Fruit fly (Drosophila melanogaster) whole organism, wandering third instar larva: ENCODE results near the gene Ahcy.
A peak's percentile ranks its signal among the peaks of the same experiment; 100 is the strongest.

Experiments used
- Abd-B ChIP-seq: fragments of >200 bp; optimal IDR thresholded peaks from 2 replicates; lab custom pipeline; 2017; ENCODE audit warnings: missing biosample characterization, missing genetic modification characterization
- CG32264 ChIP-seq: fragments of 200-800 bp; sonication (Bioruptor generic); optimal IDR thresholded peaks from 2 replicates; lab custom pipeline; 2016; ENCODE audit warnings: missing biosample characterization, missing genetic modification characterization
- CG9705 ChIP-seq: fragments of 200-800 bp; sonication (Bioruptor generic); optimal IDR thresholded peaks from 2 replicates; lab custom pipeline; 2018; ENCODE audit warnings: missing biosample characterization, mild to moderate bottlenecking, missing genetic modification characterization
- CrebA ChIP-seq: fragments of 200-800 bp; sonication (Bioruptor generic); optimal IDR thresholded peaks from 2 replicates; lab custom pipeline; 2016; ENCODE audit warnings: missing biosample characterization, mild to moderate bottlenecking, missing genetic modification characterization, borderline replicate concordance
- Dfd ChIP-seq: fragments of >200 bp; optimal IDR thresholded peaks from 2 replicates; lab custom pipeline; 2017; ENCODE audit warnings: missing biosample characterization, missing genetic modification characterization
- Dif ChIP-seq: fragments of 200-275, 200-300 bp; sonication (Bioruptor generic); optimal IDR thresholded peaks from 2 replicates; lab custom pipeline; 2018; ENCODE audit warnings: missing biosample characterization, missing genetic modification characterization; ENCODE audit not compliant: partially characterized antibody
- GATAd ChIP-seq: sonication (Bioruptor generic); optimal IDR thresholded peaks from 2 replicates; lab custom pipeline; 2016; ENCODE audit warnings: missing biosample characterization, missing genetic modification characterization
- HLH106 ChIP-seq: fragments of 200-800 bp; optimal IDR thresholded peaks from 3 replicates; lab custom pipeline; 2019; ENCODE audit warnings: missing biosample characterization, mild to moderate bottlenecking, missing genetic modification characterization, moderate library complexity
- Hnf4 ChIP-seq: fragments of 200-800 bp; sonication (Bioruptor generic); optimal IDR thresholded peaks from 2 replicates; lab custom pipeline; 2016; ENCODE audit warnings: missing biosample characterization, mild to moderate bottlenecking, missing genetic modification characterization
- Hr78 ChIP-seq: fragments of >200 bp; optimal IDR thresholded peaks from 2 replicates; lab custom pipeline; 2017; ENCODE audit warnings: missing biosample characterization, missing genetic modification characterization
- Hr83 ChIP-seq: fragments of 200-300 bp; sonication (Bioruptor generic); optimal IDR thresholded peaks from 2 replicates; lab custom pipeline; 2016; ENCODE audit warnings: missing biosample characterization, mild to moderate bottlenecking, missing genetic modification characterization, moderate library complexity; ENCODE audit not compliant: poor library complexity, severe bottlenecking
- Jra ChIP-seq: sonication (Bioruptor generic); optimal IDR thresholded peaks from 2 replicates; lab custom pipeline; 2016; ENCODE audit warnings: missing biosample characterization, missing genetic modification characterization
- Mio ChIP-seq: sonication (Bioruptor generic); optimal IDR thresholded peaks from 2 replicates; lab custom pipeline; 2016; ENCODE audit warnings: missing biosample characterization, missing genetic modification characterization
- Myc ChIP-seq: fragments of >200 bp; optimal IDR thresholded peaks from 2 replicates; lab custom pipeline; 2017
- N ChIP-seq: fragments of >200 bp; optimal IDR thresholded peaks from 2 replicates; lab custom pipeline; 2018; ENCODE audit warnings: missing biosample characterization, missing external identifiers, missing genetic modification characterization
- OdsH ChIP-seq: fragments of 200-800 bp; sonication (Bioruptor generic); optimal IDR thresholded peaks from 2 replicates; lab custom pipeline; 2016; ENCODE audit warnings: missing biosample characterization, mild to moderate bottlenecking, missing genetic modification characterization
- Rel ChIP-seq, 2 experiments: fragments of 200-800 bp; sonication (Bioruptor generic) in 1 of 2; optimal IDR thresholded peaks; 2 replicates in 1 of 2; 3 replicates in 1 of 2; lab custom pipeline; 2016 to 2019; ENCODE audit warnings: mild to moderate bottlenecking in 2 of 2, missing biosample characterization in 2 of 2, missing genetic modification characterization in 2 of 2, moderate library complexity in 1 of 2
- Sp1 ChIP-seq: fragments of 200-800 bp; sonication (Bioruptor generic); optimal IDR thresholded peaks from 3 replicates; lab custom pipeline; 2019; ENCODE audit warnings: missing biosample characterization, mild to moderate bottlenecking, missing genetic modification characterization, moderate library complexity
- Vsx2 ChIP-seq: fragments of 200-300, 225-300 bp; sonication (Bioruptor generic); optimal IDR thresholded peaks from 2 replicates; lab custom pipeline; 2018; ENCODE audit warnings: missing biosample characterization, missing genetic modification characterization; ENCODE audit not compliant: partially characterized antibody
- br ChIP-seq: fragments of 200-800 bp; sonication (Bioruptor generic); optimal IDR thresholded peaks from 2 replicates; lab custom pipeline; 2016; ENCODE audit warnings: missing biosample characterization, missing genetic modification characterization
- brk ChIP-seq: fragments of 200-800 bp; sonication (Bioruptor generic); optimal IDR thresholded peaks from 2 replicates; lab custom pipeline; 2016; ENCODE audit warnings: missing biosample characterization, mild to moderate bottlenecking, missing genetic modification characterization
- dl ChIP-seq, 2 experiments: fragments of 175-275, 200-275 bp in 1 of 2; fragments of 200-275 bp in 1 of 2; sonication (Bioruptor generic); optimal IDR thresholded peaks; lab custom pipeline; 2018; ENCODE audit warnings: mild to moderate bottlenecking in 2 of 2, missing biosample characterization in 2 of 2, missing genetic modification characterization in 2 of 2, moderate library complexity in 2 of 2; ENCODE audit not compliant: partially characterized antibody in 2 of 2, insufficient read depth in 1 of 2
- dmrt93B ChIP-seq: fragments of 200-800 bp; sonication (Bioruptor generic); optimal IDR thresholded peaks from 2 replicates; lab custom pipeline; 2018; ENCODE audit warnings: missing biosample characterization, mild to moderate bottlenecking, missing genetic modification characterization
- dsf ChIP-seq: sonication (Bioruptor generic); optimal IDR thresholded peaks from 2 replicates; lab custom pipeline; 2016; ENCODE audit warnings: missing biosample characterization, missing genetic modification characterization, borderline replicate concordance
- ey ChIP-seq: fragments of 200-800 bp; sonication (Bioruptor generic); optimal IDR thresholded peaks from 2 replicates; lab custom pipeline; 2016; ENCODE audit warnings: missing biosample characterization, missing genetic modification characterization
- foxo ChIP-seq, 2 experiments: fragments of 200-800 bp; sonication (Bioruptor generic); optimal IDR thresholded peaks; 2 replicates in 1 of 2; 3 replicates in 1 of 2; lab custom pipeline; 2016 to 2017; ENCODE audit warnings: missing biosample characterization in 2 of 2, missing genetic modification characterization in 2 of 2
- fru ChIP-seq: fragments of 200-800 bp; sonication (Bioruptor generic); optimal IDR thresholded peaks from 3 replicates; lab custom pipeline; 2016; ENCODE audit warnings: missing biosample characterization, mild to moderate bottlenecking, missing genetic modification characterization
- h ChIP-seq: fragments of 200-800 bp; sonication (Bioruptor generic); optimal IDR thresholded peaks from 3 replicates; lab custom pipeline; 2016; ENCODE audit warnings: missing biosample characterization, mild to moderate bottlenecking, missing genetic modification characterization
- jim ChIP-seq: fragments of 175-275, 200-325 bp; sonication (Bioruptor generic); optimal IDR thresholded peaks from 2 replicates; lab custom pipeline; 2016; ENCODE audit warnings: missing biosample characterization, mild to moderate bottlenecking, missing genetic modification characterization
- lola ChIP-seq: fragments of >200 bp; optimal IDR thresholded peaks from 2 replicates; lab custom pipeline; 2017; ENCODE audit warnings: missing biosample characterization, missing genetic modification characterization
- pan ChIP-seq: fragments of >200 bp; optimal IDR thresholded peaks from 2 replicates; lab custom pipeline; 2017
- psq ChIP-seq: fragments of 200-800 bp; sonication (Bioruptor generic); optimal IDR thresholded peaks from 3 replicates; lab custom pipeline; 2017; ENCODE audit warnings: missing biosample characterization, mild to moderate bottlenecking, missing genetic modification characterization, moderate library complexity
- rgr ChIP-seq: fragments of 200-800 bp; sonication (Bioruptor generic); optimal IDR thresholded peaks from 3 replicates; lab custom pipeline; 2016; ENCODE audit warnings: missing biosample characterization, mild to moderate bottlenecking, missing genetic modification characterization
- sage ChIP-seq: fragments of 200-800 bp; sonication (Bioruptor generic); optimal IDR thresholded peaks from 2 replicates; lab custom pipeline; 2016; ENCODE audit warnings: missing biosample characterization, mild to moderate bottlenecking, missing genetic modification characterization
- sv ChIP-seq: fragments of 200-800 bp; sonication (Bioruptor generic); optimal IDR thresholded peaks from 3 replicates; lab custom pipeline; 2016; ENCODE audit warnings: missing biosample characterization, missing genetic modification characterization
- tai ChIP-seq: sonication (Bioruptor generic); optimal IDR thresholded peaks from 2 replicates; lab custom pipeline; 2016; ENCODE audit warnings: missing biosample characterization, missing genetic modification characterization
- usp ChIP-seq: fragments of >200 bp; optimal IDR thresholded peaks from 2 replicates; lab custom pipeline; 2017; ENCODE audit warnings: missing biosample characterization, missing genetic modification characterization
- woc ChIP-seq: sonication (Bioruptor generic); optimal IDR thresholded peaks from 2 replicates; lab custom pipeline; 2016; ENCODE audit warnings: missing biosample characterization, mild to moderate bottlenecking, missing genetic modification characterization

The Ahcy gene

DNA sequence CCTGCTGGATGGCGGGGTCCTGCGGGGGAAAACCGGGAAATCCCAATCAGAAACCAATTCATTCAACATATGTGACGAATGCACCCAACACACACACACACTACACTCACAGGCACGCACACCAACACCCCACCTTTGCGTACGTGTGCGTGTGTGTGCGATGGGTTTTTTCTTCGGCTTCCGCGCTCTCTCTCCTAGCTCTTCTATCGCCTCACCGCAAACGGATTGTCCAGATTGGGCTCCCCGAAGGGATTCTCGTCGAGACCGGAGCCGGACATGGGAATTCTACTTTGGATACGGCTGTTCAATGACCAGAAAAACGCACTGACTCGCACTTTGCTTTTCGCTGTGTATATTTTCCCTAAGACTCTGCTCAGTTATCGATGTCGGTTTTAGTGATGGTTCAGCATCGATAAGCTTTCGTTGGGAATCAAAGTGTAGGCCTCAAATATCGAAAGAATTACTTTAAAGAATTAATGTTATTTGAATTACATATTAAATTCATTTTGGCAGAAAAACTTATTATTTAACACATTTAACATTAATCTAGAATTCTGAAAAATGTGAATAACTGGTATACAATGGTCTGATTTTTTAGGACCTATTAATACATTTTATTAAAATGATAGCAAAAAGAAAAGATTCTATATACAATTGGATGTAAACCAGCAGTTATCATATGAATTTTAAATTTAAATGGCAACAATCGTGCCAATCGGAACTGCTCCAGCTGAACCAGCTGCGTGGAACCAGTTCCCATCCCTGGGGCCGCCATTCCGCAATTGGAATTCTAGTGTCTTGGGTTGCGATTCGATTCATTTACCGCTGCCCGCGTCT is at the start of gene Ahcy, which contains the start of gene Scamp:
Ahcy (plus strand) TSS at position 772 of the 837 bp plus-strand sequence.
Scamp (minus strand) TSS at position 394 of the 837 bp plus-strand sequence.
- TF ChIP-seq Sp1 (GFP tag; lab: Kevin White, UChicago) (peak; percentile 8), dmrt93B (GFP tag; lab: Kevin White, UChicago) (no peak), N (no peak), dsf (GFP tag; lab: Kevin White, UChicago) (no peak), rgr (GFP tag; lab: Kevin White, UChicago) (peak; percentile 17), HLH106 (tag; lab: Kevin White, UChicago) (no peak), Abd-B (GFP tag; lab: Kevin White, UChicago) (no peak), woc (peak; percentile 58), psq (peak; percentile 18), Jra (GFP tag; lab: Kevin White, UChicago) (no peak), jim (GFP tag; lab: Kevin White, UChicago) (no peak), GATAd (GFP tag; lab: Kevin White, UChicago) (no peak), ey (peak; percentile 29), sage (GFP tag; lab: Kevin White, UChicago) (no peak), CG32264 (GFP tag; lab: Kevin White, UChicago) (no peak), dl (GFP tag; optimal IDR thresholded peaks at IDR 0.05; lab: Kevin White, UChicago; ENCODE audit: insufficient read depth in 1 of 2, partially characterized antibody in 2 of 2) (no peak), Myc (lab: Kevin White, UChicago) (no peak), Vsx2 (no peak), brk (GFP tag; lab: Kevin White, UChicago) (no peak), usp (GFP tag; lab: Kevin White, UChicago) (no peak), tai (GFP tag; lab: Kevin White, UChicago) (no peak), Rel (GFP tag; optimal IDR thresholded peaks at IDR 0.05; lab: Kevin White, UChicago) (no peak), Rel (tag; optimal IDR thresholded peaks at IDR 0.05; lab: Kevin White, UChicago) (peak; percentile 95), lola (GFP tag; lab: Kevin White, UChicago) (no peak), Hr83 (GFP tag; lab: Kevin White, UChicago) (peak; percentile 19), pan (lab: Kevin White, UChicago) (no peak), sv (peak; percentile 1), h (GFP tag; lab: Kevin White, UChicago) (peak; percentile 23), Dfd (GFP tag; lab: Kevin White, UChicago) (no peak), OdsH (GFP tag; lab: Kevin White, UChicago) (no peak), CG9705 (GFP tag; lab: Kevin White, UChicago) (no peak), Hnf4 (GFP tag; lab: Kevin White, UChicago) (no peak), Mio (no peak), Dif (GFP tag; lab: Kevin White, UChicago) (no peak), Hr78 (GFP tag; lab: Kevin White, UChicago) (no peak), br (GFP tag; lab: Kevin White, UChicago) (peak; percentile 8), fru (GFP tag; lab: Kevin White, UChicago) (peak; percentile 29), CrebA (GFP tag; lab: Kevin White, UChicago) (no peak), foxo (GFP tag; optimal IDR thresholded peaks at IDR 0.05; lab: Kevin White, UChicago) (peak in 1 of 2 experiments; percentile 35)

DNA sequence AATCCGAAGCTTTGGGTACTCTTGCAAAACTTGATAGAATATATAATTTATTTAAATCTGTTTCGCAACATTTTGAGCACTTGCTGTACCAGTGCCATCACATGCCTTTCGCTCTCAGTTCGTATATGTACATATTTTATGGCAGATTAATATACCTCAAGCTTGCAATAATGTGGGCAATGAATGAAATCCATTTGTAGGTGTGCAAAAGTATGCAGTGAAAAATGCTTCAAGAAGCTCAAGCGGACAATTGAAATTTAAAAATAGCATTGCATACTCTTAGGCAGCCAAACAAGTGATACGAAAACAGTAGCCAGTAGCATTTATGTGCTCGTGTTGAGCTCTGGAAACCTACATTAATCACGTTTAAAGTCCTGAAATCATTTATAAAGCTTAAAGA is 48.2 kb upstream of the Ahcy start:
- TF ChIP-seq pan (lab: Kevin White, UChicago): no peak
- TF ChIP-seq N: no peak
- TF ChIP-seq tai (GFP tag; lab: Kevin White, UChicago): no peak
- no peak for TF ChIP-seq CG9705 (GFP tag; lab: Kevin White, UChicago)
- no peak for TF ChIP-seq dl (GFP tag; optimal IDR thresholded peaks at IDR 0.05; lab: Kevin White, UChicago; ENCODE audit: insufficient read depth in 1 of 2, partially characterized antibody in 2 of 2)
- TF ChIP-seq CrebA (GFP tag; lab: Kevin White, UChicago): no peak
- TF ChIP-seq br (GFP tag; lab: Kevin White, UChicago): no peak
- no peak for TF ChIP-seq sv
- no peak for TF ChIP-seq Mio
- no peak for TF ChIP-seq dsf (GFP tag; lab: Kevin White, UChicago)
- no peak for TF ChIP-seq HLH106 (tag; lab: Kevin White, UChicago)
- TF ChIP-seq, all 38 proteins: peak for 0
